Fruit fly (Drosophila melanogaster): ENCODE data around the gene Drak.

Gene Drak

DNA sequence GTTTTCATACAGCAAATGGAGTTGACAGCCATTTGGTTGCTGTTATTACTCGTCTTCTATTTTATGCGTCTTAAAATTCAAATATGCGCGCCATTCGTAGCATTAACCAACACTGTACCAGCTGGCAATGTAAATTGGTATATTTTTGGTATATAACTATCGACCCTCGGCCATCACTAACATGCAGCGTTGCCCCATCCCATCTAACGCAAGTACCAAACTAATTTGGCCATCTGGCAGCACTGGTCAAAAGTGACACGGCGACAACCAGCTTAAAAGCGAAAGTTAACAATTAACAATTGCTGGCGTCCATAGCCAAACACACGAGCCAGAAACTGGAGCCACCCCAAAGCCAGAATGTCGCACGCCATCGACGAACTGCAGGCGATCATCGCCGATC lies 9.6 kb upstream of the Drak start, which contains the start of gene Uba5 (continued):
- no peak for TF ChIP-seq esg (GFP tag; conservative IDR thresholded peaks at IDR 0.05)
- 0 out of 3 replicates have a peak, but pooled peaks have one; percentile 24 for TF ChIP-seq Doc3 (GFP tag; IDR thresholded peaks at IDR 0.05; ENCODE audit: partially characterized antibody)
- TF ChIP-seq CG14710 (tag; optimal IDR thresholded peaks at IDR 0.05), result peak; percentile 37
- peak; percentile 90 for TF ChIP-seq pzg (GFP tag; optimal IDR thresholded peaks at IDR 0.05)
- TF ChIP-seq peb (GFP tag; IDR thresholded peaks at IDR 0.05), result no peak
- TF ChIP-seq CG3847 (GFP tag; IDR thresholded peaks at IDR 0.05), result peak; percentile 61
- no peak for TF ChIP-seq HLH54F (GFP tag; optimal IDR thresholded peaks at IDR 0.05)
- peak; percentile 55 for TF ChIP-seq CG9797 (GFP tag; optimal IDR thresholded peaks at IDR 0.05)
- no peak for TF ChIP-seq D (optimal IDR thresholded peaks at IDR 0.05)
- TF ChIP-seq D (GFP tag; optimal IDR thresholded peaks at IDR 0.05), result no peak
- TF ChIP-seq gfzf (GFP tag; optimal IDR thresholded peaks at IDR 0.05), result peak; percentile 45
- peak; percentile 71 for TF ChIP-seq CG1603 (tag; optimal IDR thresholded peaks at IDR 0.05)
- peak; percentile 8 for TF ChIP-seq CG17829 (tag; optimal IDR thresholded peaks at IDR 0.05)
- TF ChIP-seq twi (tag; optimal IDR thresholded peaks at IDR 0.05), result no peak
- TF ChIP-seq HmgZ (tag; optimal IDR thresholded peaks at IDR 0.05), result peak; percentile 36
- no peak for TF ChIP-seq sna (GFP tag; IDR thresholded peaks at IDR 0.05; ENCODE audit: partially characterized antibody)
- TF ChIP-seq CG2712 (tag; optimal IDR thresholded peaks at IDR 0.05), result peak; percentile 5
- peak; percentile 49 for TF ChIP-seq CG12659 (GFP tag; optimal IDR thresholded peaks at IDR 0.05)
- peak; percentile 49 for TF ChIP-seq stwl (tag; optimal IDR thresholded peaks at IDR 0.05)
- no peak for TF ChIP-seq Lim3 (GFP tag; IDR thresholded peaks at IDR 0.05)
- TF ChIP-seq Sry-δ (GFP tag; optimal IDR thresholded peaks at IDR 0.05), result peak; percentile 85
- no peak for TF ChIP-seq h (optimal IDR thresholded peaks at IDR 0.05)
- no peak for TF ChIP-seq Dek (tag; optimal IDR thresholded peaks at IDR 0.05)
- peak; percentile 10; the same call in 1 of the 3 replicates for TF ChIP-seq zen2 (GFP tag; IDR thresholded peaks at IDR 0.05; ENCODE audit: partially characterized antibody)
- no peak for TF ChIP-seq CG32767 (GFP tag; IDR thresholded peaks at IDR 0.05)
- TF ChIP-seq chif (GFP tag; optimal IDR thresholded peaks at IDR 0.05), result peak in 1 of 2 experiments; percentile 2
- no peak for TF ChIP-seq CG15011 (GFP tag; optimal IDR thresholded peaks at IDR 0.05)
- no peak for TF ChIP-seq Xbp1 (GFP tag; optimal IDR thresholded peaks at IDR 0.05)
- no peak for TF ChIP-seq psq (GFP tag; optimal IDR thresholded peaks at IDR 0.05)
- TF ChIP-seq CG2120 (GFP tag; optimal IDR thresholded peaks at IDR 0.05), result peak; percentile 1
- no peak for TF ChIP-seq vvl (GFP tag; IDR thresholded peaks at IDR 0.05)
- TF ChIP-seq trem (tag; optimal IDR thresholded peaks at IDR 0.05), result peak; percentile 15
- no peak for TF ChIP-seq wek (GFP tag; optimal IDR thresholded peaks at IDR 0.05)
- TF ChIP-seq Antp (GFP tag; optimal IDR thresholded peaks at IDR 0.05), result no peak
- peak; percentile 62 for TF ChIP-seq MBD-R2 (GFP tag; IDR thresholded peaks at IDR 0.05)
- TF ChIP-seq ato (GFP tag; IDR thresholded peaks at IDR 0.05; ENCODE audit: partially characterized antibody), result no peak
- TF ChIP-seq hbn (GFP tag; IDR thresholded peaks at IDR 0.05; ENCODE audit: partially characterized antibody), result 0 out of 2 replicates have a peak, but pooled peaks have one; percentile 18
- peak in 1 of 2 experiments; percentile 58 for TF ChIP-seq crp (GFP tag; optimal IDR thresholded peaks at IDR 0.05)
- no peak for TF ChIP-seq Atf3 (GFP tag; optimal IDR thresholded peaks at IDR 0.05)
- 0 out of 2 replicates have a peak, but pooled peaks have one; percentile 22 for TF ChIP-seq sob (GFP tag; IDR thresholded peaks at IDR 0.05)
- peak; percentile 49; the same call in 1 of the 3 replicates for TF ChIP-seq Opbp (GFP tag; IDR thresholded peaks at IDR 0.05; ENCODE audit: partially characterized antibody)
- peak; percentile 52 for TF ChIP-seq BEAF-32 (GFP tag; optimal IDR thresholded peaks at IDR 0.05)
- peak; percentile 38 for TF ChIP-seq Scr (GFP tag; IDR thresholded peaks at IDR 0.05; ENCODE audit: partially characterized antibody)
- TF ChIP-seq CG4707 (GFP tag; optimal IDR thresholded peaks at IDR 0.05), result no peak
- peak; percentile 42 for TF ChIP-seq CG15514 (GFP tag; optimal IDR thresholded peaks at IDR 0.05)
- no peak for TF ChIP-seq Max (GFP tag; optimal IDR thresholded peaks at IDR 0.05)
- peak; percentile 99 for TF ChIP-seq Blimp-1 (GFP tag; optimal IDR thresholded peaks at IDR 0.05)
- no peak for TF ChIP-seq Sox100B (GFP tag; optimal IDR thresholded peaks at IDR 0.05)
- peak; percentile 50 for TF ChIP-seq Ets97D (GFP tag; optimal IDR thresholded peaks at IDR 0.05)

Data from whole organism, embryonic.